Worm (Caenorhabditis elegans): ENCODE measurements around the gene ets-5.

DNA sequence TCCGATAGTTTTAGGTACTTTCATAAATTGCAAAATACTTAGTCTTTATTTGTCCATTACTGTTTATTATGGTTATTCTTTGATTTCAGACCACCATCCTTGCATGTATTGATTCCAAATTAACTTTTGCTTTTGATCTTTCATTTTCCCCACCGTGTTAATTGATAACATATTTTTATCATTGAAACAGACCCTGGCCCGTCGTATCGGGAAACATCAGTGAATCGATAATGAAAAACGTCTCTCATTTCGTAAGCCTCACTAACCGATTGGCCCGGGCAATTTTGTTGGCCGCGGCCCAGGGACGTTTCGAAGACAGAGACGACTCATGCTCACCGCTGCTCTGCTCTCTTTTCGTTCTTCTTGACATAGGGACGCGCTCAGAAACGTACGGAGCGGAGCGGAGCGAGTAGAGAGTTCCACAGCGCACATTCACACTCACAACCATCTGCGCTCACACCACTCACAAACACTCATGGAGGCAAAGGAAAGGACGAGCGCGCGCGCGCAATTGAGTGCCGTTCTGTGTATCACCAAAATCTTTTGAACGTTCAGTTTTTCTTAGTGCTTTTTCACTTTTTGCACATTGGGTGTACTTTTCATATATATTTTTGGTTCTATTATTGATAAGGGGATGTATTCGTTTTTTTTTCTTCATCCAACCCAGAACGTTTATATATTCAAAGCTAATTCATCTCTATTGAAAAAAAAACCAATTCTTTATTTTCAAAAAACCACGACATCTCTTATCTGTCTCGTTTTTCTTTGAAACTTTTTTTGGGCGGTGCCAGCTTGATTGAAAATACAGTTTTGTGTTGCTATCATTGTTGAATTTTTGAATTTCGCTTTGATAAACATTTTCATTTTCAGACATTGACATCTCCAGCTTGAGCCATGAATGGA, 20.3 kb downstream of the ets-5 start, which contains the start of gene C24H10.2:
- TF ChIP-seq unc-39 (tag; optimal IDR thresholded peaks at IDR 0.05) (no peak), mab-5 (tag; optimal IDR thresholded peaks at IDR 0.05) (no peak), unc-62 (GFP tag; optimal IDR thresholded peaks at IDR 0.05) (no peak), sem-2 (GFP tag; optimal IDR thresholded peaks at IDR 0.05) (no peak), nhr-28 (tag; optimal IDR thresholded peaks at IDR 0.05) (no peak), M03D4.4 (tag; optimal IDR thresholded peaks at IDR 0.05) (no peak)

All from whole organism, mixed stage, embryonic.